Worm (Caenorhabditis elegans): ENCODE data around the gene Y102A11A.3.

Y102A11A.3 gene

ce11 chrX:2039358-2039757, 20.4 kb downstream of the Y102A11A.3 start, which contains the start of gene smex-2:
TSS of gene smex-2 (minus strand) at chrX:2039458.
- TF ChIP-seq nhr-12 (tag; optimal IDR thresholded peaks at IDR 0.05) (no peak), unc-55 (GFP tag; optimal IDR thresholded peaks at IDR 0.05) (no peak), aly-2 (tag; optimal IDR thresholded peaks at IDR 0.05) (no peak), nhr-77 (tag; optimal IDR thresholded peaks at IDR 0.05) (no peak), unc-62 (GFP tag; optimal IDR thresholded peaks at IDR 0.05) (no peak), ztf-11 (tag; optimal IDR thresholded peaks at IDR 0.05) (no peak), egl-27 (tag; optimal IDR thresholded peaks at IDR 0.05) (no peak), lin-11 (tag; optimal IDR thresholded peaks at IDR 0.05) (no peak), nhr-21 (tag; optimal IDR thresholded peaks at IDR 0.05) (no peak), nhr-237 (tag; optimal IDR thresholded peaks at IDR 0.05) (no peak), ztf-1 (GFP tag; conservative IDR thresholded peaks at IDR 0.05) (no peak), nhr-25 (tag; optimal IDR thresholded peaks at IDR 0.05) (no peak), ceh-82 (tag; optimal IDR thresholded peaks at IDR 0.05) (no peak), alr-1 (tag; optimal IDR thresholded peaks at IDR 0.05) (no peak), nhr-11 (tag; optimal IDR thresholded peaks at IDR 0.05) (no peak), lin-39 (tag; optimal IDR thresholded peaks at IDR 0.05) (no peak)

DNA sequence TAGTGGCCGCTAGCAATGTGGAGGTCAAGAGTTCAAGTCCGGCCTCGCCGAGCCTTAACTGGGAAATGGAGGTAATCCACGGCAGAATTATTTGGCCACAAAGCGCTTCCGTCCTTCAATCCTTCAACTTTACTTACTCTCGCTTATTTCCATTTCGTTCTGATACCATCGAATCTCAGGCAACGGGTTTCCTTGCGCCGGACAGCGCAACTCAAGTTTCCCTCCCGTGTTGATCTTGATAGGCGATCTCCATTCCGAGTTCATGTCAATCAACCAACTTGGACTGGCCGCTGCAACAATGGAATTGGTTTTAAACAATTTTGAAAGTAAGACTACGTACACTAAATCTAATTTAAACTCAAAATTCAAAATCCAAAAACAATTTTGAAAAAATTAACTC, 21.9 kb downstream of the Y102A11A.3 start:
- TF ChIP-seq peb-1 (tag; optimal IDR thresholded peaks at IDR 0.05) (no peak), ceh-16 (tag; optimal IDR thresholded peaks at IDR 0.05) (peak; percentile 68)

DNA sequence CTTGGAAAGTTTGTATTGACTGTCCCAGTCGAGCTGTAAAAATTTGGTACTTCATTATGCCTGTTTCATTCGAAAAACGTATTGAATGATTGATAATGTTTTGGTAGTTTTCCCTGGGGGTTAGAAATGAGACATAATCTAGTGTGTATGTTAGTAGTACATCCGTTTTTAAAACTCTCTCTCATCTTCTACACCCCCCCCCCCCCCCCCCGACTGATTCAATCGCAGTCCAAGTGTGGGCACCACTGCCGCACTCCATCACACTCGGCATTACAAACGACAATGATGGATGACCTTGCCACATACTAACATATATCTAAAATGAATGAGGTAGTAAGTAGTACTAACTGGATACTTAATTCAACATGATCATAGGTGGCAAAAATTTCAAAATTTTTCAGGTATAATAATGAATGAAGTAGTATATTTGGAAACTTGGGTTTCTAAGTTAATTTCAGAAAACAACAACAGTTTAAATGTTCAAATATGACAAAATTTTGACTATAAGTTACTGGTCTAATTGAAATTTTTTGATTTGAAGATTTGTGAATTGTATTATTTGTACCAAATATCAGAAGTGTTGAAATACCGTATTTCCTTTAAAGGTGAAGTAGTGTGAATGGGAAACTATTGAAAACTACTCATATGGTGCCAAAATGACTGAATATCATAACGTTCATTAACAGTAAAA, 22.6 kb downstream of the Y102A11A.3 start:
- no peak for TF ChIP-seq egl-27 (tag; optimal IDR thresholded peaks at IDR 0.05)
- peak; percentile 17 for TF ChIP-seq ceh-16 (tag; optimal IDR thresholded peaks at IDR 0.05)
- TF ChIP-seq unc-62 (GFP tag; optimal IDR thresholded peaks at IDR 0.05) = no peak
- TF ChIP-seq ZK546.5 (tag; optimal IDR thresholded peaks at IDR 0.05) = no peak
- no peak for TF ChIP-seq mdl-1 (tag; optimal IDR thresholded peaks at IDR 0.05)
- TF ChIP-seq nhr-6 (tag; optimal IDR thresholded peaks at IDR 0.05) = no peak
- no peak for TF ChIP-seq skn-1 (tag; optimal IDR thresholded peaks at IDR 0.05)

DNA sequence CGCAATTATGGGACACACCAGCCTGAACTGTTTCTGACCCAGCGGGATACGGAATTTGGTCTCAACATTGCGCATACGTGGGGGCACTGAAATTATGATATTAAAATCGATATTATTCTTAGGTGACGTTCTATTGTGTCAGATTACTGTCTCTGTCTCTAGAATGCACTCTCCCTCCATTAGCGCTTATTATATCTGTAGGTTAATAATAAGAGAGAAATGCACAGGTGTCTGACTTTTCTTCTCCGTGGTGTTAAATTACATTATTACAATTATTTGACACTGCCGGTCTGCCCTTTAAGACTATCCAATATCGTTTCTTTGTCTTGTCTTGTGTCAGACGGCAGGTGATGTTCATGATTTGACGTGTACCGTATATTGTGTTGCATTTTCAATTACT, 23.7 kb downstream of the Y102A11A.3 start:
- no peak for TF ChIP-seq ZK546.5 (tag; optimal IDR thresholded peaks at IDR 0.05)
- TF ChIP-seq mdl-1 (tag; optimal IDR thresholded peaks at IDR 0.05) = no peak
- TF ChIP-seq ama-1 (optimal IDR thresholded peaks at IDR 0.05) = no peak
- TF ChIP-seq C34F6.9 (tag; optimal IDR thresholded peaks at IDR 0.05) = no peak
- no peak for TF ChIP-seq snpc-4 (tag; optimal IDR thresholded peaks at IDR 0.05)
- no peak for TF ChIP-seq aly-2 (tag; optimal IDR thresholded peaks at IDR 0.05)
- no peak for TF ChIP-seq elt-1 (tag; optimal IDR thresholded peaks at IDR 0.05)
- TF ChIP-seq alr-1 (tag; optimal IDR thresholded peaks at IDR 0.05) = no peak
- no peak for TF ChIP-seq nhr-25 (tag; optimal IDR thresholded peaks at IDR 0.05)
- TF ChIP-seq unc-39 (tag; optimal IDR thresholded peaks at IDR 0.05) = no peak
- no peak for TF ChIP-seq gmeb-1 (tag; optimal IDR thresholded peaks at IDR 0.05)
- TF ChIP-seq sma-3 (GFP tag; optimal IDR thresholded peaks at IDR 0.05) = no peak
- no peak for TF ChIP-seq lin-11 (tag; optimal IDR thresholded peaks at IDR 0.05)
- no peak for TF ChIP-seq lin-39 (tag; optimal IDR thresholded peaks at IDR 0.05)

DNA sequence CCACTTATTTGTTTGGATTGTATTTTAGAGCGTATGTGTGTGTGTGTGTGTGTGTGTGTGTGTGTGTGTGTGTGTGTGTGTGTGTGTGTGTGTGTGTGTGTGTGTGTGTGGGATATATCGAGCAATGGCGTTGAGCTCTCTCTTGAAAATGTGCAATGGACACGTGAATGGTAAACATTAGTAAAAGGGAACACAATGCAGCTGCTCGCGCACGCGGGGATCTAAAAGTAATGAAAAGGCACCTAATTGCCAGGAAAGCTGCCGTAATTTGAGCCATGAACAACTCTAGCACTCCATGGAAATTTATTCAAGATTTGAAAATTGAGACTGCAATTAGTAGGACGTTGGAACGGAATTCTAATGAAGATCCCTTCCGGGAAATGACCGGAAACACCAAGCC, 24.3 kb downstream of the Y102A11A.3 start:
- TF ChIP-seq Y55F3AM.14 (GFP tag; optimal IDR thresholded peaks at IDR 0.05) (peak; percentile 13), lin-11 (tag; optimal IDR thresholded peaks at IDR 0.05) (peak; percentile 7), nhr-11 (tag; optimal IDR thresholded peaks at IDR 0.05) (no peak), nhr-129 (tag; optimal IDR thresholded peaks at IDR 0.05) (peak; percentile 35), ama-1 (optimal IDR thresholded peaks at IDR 0.05) (no peak), gmeb-1 (tag; optimal IDR thresholded peaks at IDR 0.05) (no peak)

DNA sequence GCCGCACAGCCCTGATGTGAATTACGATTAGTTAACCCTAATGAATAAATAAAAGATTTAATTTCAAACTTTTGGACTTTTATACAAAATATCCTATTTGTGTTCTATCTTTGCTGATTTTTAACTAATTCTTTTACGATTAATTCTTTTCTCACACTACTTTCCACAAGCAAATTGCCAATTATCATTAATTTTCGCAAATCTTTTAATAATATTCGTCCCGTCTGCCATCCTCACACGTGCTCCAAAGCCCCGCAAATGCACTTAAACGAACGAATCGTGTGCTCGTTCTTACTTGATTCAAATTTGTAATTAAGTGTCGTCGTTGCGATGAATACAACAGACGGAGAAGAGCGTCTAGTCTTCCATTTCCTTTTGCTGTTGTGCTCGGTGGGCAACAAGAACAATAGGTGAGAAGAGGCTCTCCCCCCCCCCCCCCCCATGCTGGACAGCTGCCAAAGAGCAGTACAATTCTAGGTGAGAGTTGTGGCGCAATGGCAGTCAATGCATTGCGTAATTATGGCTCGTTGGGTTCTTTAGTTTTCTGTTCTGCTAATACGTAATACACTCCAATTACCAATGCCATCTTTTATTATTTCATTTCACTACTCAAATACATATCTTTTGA, 25.7 kb downstream of the Y102A11A.3 start:
- no peak for TF ChIP-seq skn-1 (tag; optimal IDR thresholded peaks at IDR 0.05)
- no peak for TF ChIP-seq ztf-1 (GFP tag; conservative IDR thresholded peaks at IDR 0.05)
- no peak for TF ChIP-seq lsy-2 (tag; optimal IDR thresholded peaks at IDR 0.05)
- no peak for TF ChIP-seq snpc-4 (tag; optimal IDR thresholded peaks at IDR 0.05)
- TF ChIP-seq F13H6.1 (tag; optimal IDR thresholded peaks at IDR 0.05) = no peak
- no peak for TF ChIP-seq C34F6.9 (tag; optimal IDR thresholded peaks at IDR 0.05)
- no peak for TF ChIP-seq lin-11 (tag; optimal IDR thresholded peaks at IDR 0.05)
